Fruit fly (Drosophila melanogaster) whole organism, embryonic: ENCODE measurements around the gene Baldspot.

Source experiments
- Blimp-1 ChIP-seq: fragments of 200-800 bp; sonication (Bioruptor generic); optimal IDR thresholded peaks from 3 replicates; lab custom pipeline; 2018; ENCODE audit warnings: missing biosample characterization, missing genetic modification characterization, mild to moderate bottlenecking, moderate library complexity, missing genetic modification reagents
- CG10209 ChIP-seq: fragments of 200-800 bp; sonication (Bioruptor generic); optimal IDR thresholded peaks from 3 replicates; lab custom pipeline; 2017; ENCODE audit warnings: missing biosample characterization, mild to moderate bottlenecking, missing genetic modification characterization, missing genetic modification reagents
- CG10462 ChIP-seq: fragments of 200-800 bp; sonication (Bioruptor generic); optimal IDR thresholded peaks from 2 replicates; lab custom pipeline; 2016; ENCODE audit warnings: missing biosample characterization, missing genetic modification characterization
- CG11093 ChIP-seq: fragments of 200-800 bp; sonication (Bioruptor generic); IDR thresholded peaks from 3 replicates; pipeline ENCODE4 v1.3.6; 2022; ENCODE audit warnings: missing biosample characterization, missing genetic modification characterization
- CG11398 ChIP-seq: fragments of 200-800 bp; sonication (Bioruptor generic); optimal IDR thresholded peaks from 2 replicates; lab custom pipeline; 2016; ENCODE audit warnings: missing biosample characterization, missing genetic modification characterization
- CG13287 ChIP-seq: fragments of 200-800 bp; sonication (Bioruptor generic); IDR thresholded peaks from 2 replicates; pipeline ENCODE4 v1.3.6; 2022; ENCODE audit warnings: missing biosample characterization, missing genetic modification characterization; ENCODE audit not compliant: partially characterized antibody
- CG13894 ChIP-seq: fragments of 200-800 bp; sonication (Bioruptor generic); optimal IDR thresholded peaks from 3 replicates; lab custom pipeline; 2018; ENCODE audit warnings: missing biosample characterization, mild to moderate bottlenecking, missing genetic modification characterization, moderate library complexity
- CG16813 ChIP-seq: fragments of 200-800 bp; sonication (Bioruptor generic); IDR thresholded peaks from 3 replicates; pipeline ENCODE4 v1.3.6; 2022; ENCODE audit warnings: missing biosample characterization, missing genetic modification characterization; ENCODE audit not compliant: partially characterized antibody
- CG18476 ChIP-seq: fragments of 200-800 bp; sonication (Bioruptor generic); optimal IDR thresholded peaks from 2 replicates; lab custom pipeline; 2016; ENCODE audit warnings: missing biosample characterization, mild to moderate bottlenecking, missing genetic modification characterization
- CG2129 ChIP-seq: fragments of 200-800 bp; sonication (Bioruptor generic); IDR thresholded peaks from 2 replicates; pipeline ENCODE4 v1.3.6; 2022; ENCODE audit warnings: missing biosample characterization, missing genetic modification characterization; ENCODE audit not compliant: partially characterized antibody
- CG2712 ChIP-seq: fragments of 200-800 bp; optimal IDR thresholded peaks from 3 replicates; lab custom pipeline; 2019; ENCODE audit warnings: missing biosample characterization, mild to moderate bottlenecking, missing genetic modification characterization, moderate library complexity
- CG34224 ChIP-seq: fragments of 200-800 bp; sonication (Bioruptor generic); IDR thresholded peaks from 3 replicates; pipeline ENCODE4 v1.3.6; 2022; ENCODE audit warnings: missing biosample characterization, missing genetic modification characterization; ENCODE audit not compliant: partially characterized antibody
- CG4360 ChIP-seq: fragments of 200-800 bp; sonication (Bioruptor generic); IDR thresholded peaks from 2 replicates; pipeline ENCODE4 v1.3.6; 2022; ENCODE audit warnings: missing biosample characterization, missing genetic modification characterization
- CG4617 ChIP-seq: fragments of 200-800 bp; sonication (Bioruptor generic); optimal IDR thresholded peaks from 3 replicates; lab custom pipeline; 2016; ENCODE audit warnings: missing biosample characterization, missing genetic modification characterization, borderline replicate concordance
- CG4707 ChIP-seq: fragments of 200-800 bp; sonication (Bioruptor generic); optimal IDR thresholded peaks from 2 replicates; lab custom pipeline; 2018; ENCODE audit warnings: missing biosample characterization, mild to moderate bottlenecking, missing genetic modification characterization, moderate library complexity
- CG6254 ChIP-seq: fragments of 200-800 bp; sonication (Bioruptor generic); optimal IDR thresholded peaks from 3 replicates; lab custom pipeline; 2017; ENCODE audit warnings: mild to moderate bottlenecking, missing biosample characterization, missing genetic modification reagents, missing genetic modification characterization
- CG6813 ChIP-seq: fragments of 200-800 bp; sonication (Bioruptor generic); optimal IDR thresholded peaks from 2 replicates; lab custom pipeline; 2017; ENCODE audit warnings: missing biosample characterization, missing genetic modification characterization, mild to moderate bottlenecking, moderate library complexity, missing genetic modification reagents
- CG8944 ChIP-seq: fragments of 200-800 bp; sonication (Bioruptor generic); optimal IDR thresholded peaks from 3 replicates; lab custom pipeline; 2016; ENCODE audit warnings: missing biosample characterization, missing genetic modification characterization
- Dip3 ChIP-seq: fragments of 200-800 bp; sonication (Bioruptor generic); optimal IDR thresholded peaks from 3 replicates; lab custom pipeline; 2016; ENCODE audit warnings: missing biosample characterization, missing genetic modification characterization
- Fer2 ChIP-seq: fragments of 200-800 bp; sonication (Bioruptor generic); optimal IDR thresholded peaks from 2 replicates; lab custom pipeline; 2018; ENCODE audit warnings: missing biosample characterization, mild to moderate bottlenecking, missing genetic modification characterization, moderate library complexity
- H15 ChIP-seq: fragments of 200-800 bp; sonication (Bioruptor generic); IDR thresholded peaks from 3 replicates; pipeline ENCODE4 v1.3.6; 2022; ENCODE audit warnings: missing biosample characterization, missing genetic modification characterization
- Lhr ChIP-seq: fragments of 200-800 bp; sonication (Bioruptor generic); optimal IDR thresholded peaks from 3 replicates; lab custom pipeline; 2017; ENCODE audit warnings: mild to moderate bottlenecking, missing biosample characterization, missing genetic modification reagents, missing genetic modification characterization
- Mes4 ChIP-seq: fragments of 200-800 bp; sonication (Bioruptor generic); optimal IDR thresholded peaks from 2 replicates; lab custom pipeline; 2016; ENCODE audit warnings: missing biosample characterization, missing genetic modification characterization
- Opbp ChIP-seq: fragments of 200-800 bp; sonication (Bioruptor generic); IDR thresholded peaks from 3 replicates; pipeline ENCODE4 v1.3.6; 2022; ENCODE audit warnings: missing biosample characterization, missing genetic modification characterization; ENCODE audit not compliant: partially characterized antibody
- Ravus ChIP-seq: fragments of 200-800 bp; sonication (Bioruptor generic); IDR thresholded peaks from 2 replicates; pipeline ENCODE4 v1.3.6; 2022; ENCODE audit warnings: missing biosample characterization, missing genetic modification characterization
- Usf ChIP-seq: fragments of 200-800 bp; sonication (Bioruptor generic); optimal IDR thresholded peaks from 2 replicates; lab custom pipeline; 2017; ENCODE audit warnings: missing genotype, missing biosample characterization, missing genetic modification characterization
- al ChIP-seq: fragments of 200-800 bp; sonication (Bioruptor generic); IDR thresholded peaks from 2 replicates; pipeline ENCODE4 v1.3.6; 2022; ENCODE audit warnings: missing biosample characterization, missing genetic modification characterization
- bbx ChIP-seq: fragments of 200-800 bp; sonication (Bioruptor generic); IDR thresholded peaks from 2 replicates; pipeline ENCODE4 v1.3.6; 2022; ENCODE audit warnings: missing biosample characterization, missing genetic modification characterization; ENCODE audit not compliant: partially characterized antibody
- bsh ChIP-seq, 2 experiments: fragments of 200-800 bp; sonication (Bioruptor generic); optimal IDR thresholded peaks; 2 replicates each; lab custom pipeline; 2017 to 2018; ENCODE audit warnings: mild to moderate bottlenecking in 2 of 2, missing biosample characterization in 2 of 2, missing genetic modification characterization in 2 of 2, moderate library complexity in 1 of 2
- chm ChIP-seq: fragments of 200-800 bp; sonication (Bioruptor generic); IDR thresholded peaks from 2 replicates; pipeline ENCODE4 v1.3.6; 2022; ENCODE audit warnings: missing biosample characterization, missing genetic modification characterization
- crc ChIP-seq: fragments of 200-800 bp; sonication (Bioruptor generic); optimal IDR thresholded peaks from 2 replicates; lab custom pipeline; 2016; ENCODE audit warnings: missing biosample characterization, missing genetic modification characterization
- dmrt11E ChIP-seq: fragments of 200-800 bp; sonication (Bioruptor generic); optimal IDR thresholded peaks from 3 replicates; lab custom pipeline; 2018; ENCODE audit warnings: missing biosample characterization, mild to moderate bottlenecking, missing genetic modification characterization, moderate library complexity
- emc ChIP-seq: fragments of 200-800 bp; sonication (Bioruptor generic); optimal IDR thresholded peaks from 2 replicates; lab custom pipeline; 2016; ENCODE audit warnings: missing biosample characterization, missing genetic modification characterization
- exex ChIP-seq: fragments of 200-800 bp; sonication (Bioruptor generic); optimal IDR thresholded peaks from 4 replicates; lab custom pipeline; 2018; ENCODE audit warnings: missing biosample characterization, mild to moderate bottlenecking, missing genetic modification characterization, moderate library complexity
- eyg ChIP-seq: fragments of 200-800 bp; sonication (Bioruptor generic); optimal IDR thresholded peaks from 3 replicates; lab custom pipeline; 2016; ENCODE audit warnings: missing biosample characterization, missing genetic modification characterization
- knrl ChIP-seq: fragments of 200-800 bp; sonication (Bioruptor generic); IDR thresholded peaks from 3 replicates; pipeline ENCODE4 v1.3.6; 2022; ENCODE audit warnings: missing biosample characterization, missing genetic modification characterization; ENCODE audit not compliant: partially characterized antibody
- lilli ChIP-seq: fragments of 200-800 bp; sonication (Bioruptor generic); optimal IDR thresholded peaks from 3 replicates; lab custom pipeline; 2016; ENCODE audit warnings: missing biosample characterization, missing genetic modification characterization
- lov ChIP-seq, 2 experiments: fragments of 200-800 bp in 1 of 2; fragments of >200 bp in 1 of 2; sonication (Bioruptor generic) in 1 of 2; IDR thresholded peaks in 1 of 2; optimal IDR thresholded peaks in 1 of 2; 2 replicates in 1 of 2; 3 replicates in 1 of 2; pipeline versions ENCODE4 v1.3.6 to Lab custom; 2017 to 2022; ENCODE audit warnings: missing biosample characterization in 1 of 2, missing genetic modification characterization in 1 of 2
- nerfin-1 ChIP-seq: fragments of 200-800 bp; sonication (Bioruptor generic); optimal IDR thresholded peaks from 3 replicates; lab custom pipeline; 2019; ENCODE audit warnings: missing biosample characterization, mild to moderate bottlenecking, missing genetic modification characterization, moderate library complexity
- pfk ChIP-seq: fragments of 200-800 bp; sonication (Bioruptor generic); optimal IDR thresholded peaks from 2 replicates; lab custom pipeline; 2018; ENCODE audit warnings: missing biosample characterization, mild to moderate bottlenecking, missing genetic modification characterization, moderate library complexity
- sc ChIP-seq, 3 experiments: fragments of >200 bp in 2 of 3; fragments of 200-800 bp in 1 of 3; sonication (Bioruptor generic) in 1 of 3; optimal IDR thresholded peaks; 2 replicates in 2 of 3; 3 replicates in 1 of 3; lab custom pipeline; 2017; ENCODE audit warnings: mild to moderate bottlenecking in 1 of 3, missing biosample characterization in 1 of 3, missing genetic modification characterization in 1 of 3, missing genetic modification reagents in 1 of 3
- slp2 ChIP-seq: fragments of 200-800 bp; sonication (Bioruptor generic); optimal IDR thresholded peaks from 2 replicates; lab custom pipeline; 2016; ENCODE audit warnings: missing biosample characterization, missing genetic modification characterization
- sob ChIP-seq: fragments of 200-800 bp; sonication (Bioruptor generic); IDR thresholded peaks from 2 replicates; pipeline ENCODE4 v1.3.6; 2022; ENCODE audit warnings: missing biosample characterization, missing genetic modification characterization
- sqz ChIP-seq: fragments of 200-800 bp; sonication (Bioruptor generic); optimal IDR thresholded peaks from 3 replicates; lab custom pipeline; 2018; ENCODE audit warnings: missing biosample characterization, mild to moderate bottlenecking, missing genetic modification characterization
- tgo ChIP-seq: fragments of 200-800 bp; sonication (Bioruptor generic); IDR thresholded peaks from 3 replicates; pipeline ENCODE4 v1.3.6; 2022; ENCODE audit warnings: missing biosample characterization, missing genetic modification characterization
- toy ChIP-seq: fragments of 200-800 bp; sonication (Bioruptor generic); IDR thresholded peaks from 2 replicates; pipeline ENCODE4 v1.3.6; 2022; ENCODE audit warnings: missing biosample characterization, missing genetic modification characterization
- wor ChIP-seq: fragments of 200-800 bp; sonication (Bioruptor generic); IDR thresholded peaks from 2 replicates; pipeline ENCODE4 v1.3.6; 2022; ENCODE audit warnings: missing biosample characterization, missing genetic modification characterization

Baldspot gene

dm6 chr3L:16647578-16648113, 13.8 kb downstream of the Baldspot start, which contains the start of gene Abl (continued):
- TF ChIP-seq CG4617 (GFP tag; lab: Kevin White, UChicago): peak; percentile 83
- no peak for TF ChIP-seq sqz
- TF ChIP-seq nerfin-1 (tag; lab: Kevin White, UChicago): peak; percentile 89
- no peak for TF ChIP-seq dmrt11E (tag; lab: Kevin White, UChicago)
- TF ChIP-seq sob: peak; percentile 88
- TF ChIP-seq emc (GFP tag; lab: Kevin White, UChicago): peak; percentile 58
- TF ChIP-seq sc (optimal IDR thresholded peaks at IDR 0.05; lab: Kevin White, UChicago): no peak
- no peak for TF ChIP-seq sc (GFP tag; optimal IDR thresholded peaks at IDR 0.05; lab: Kevin White, UChicago)
- TF ChIP-seq CG2712 (tag; lab: Kevin White, UChicago): peak; percentile 74
- peak; percentile 79 for TF ChIP-seq CG16813
- peak; percentile 69 for TF ChIP-seq CG10209 (GFP tag; lab: Kevin White, UChicago)
- TF ChIP-seq crc: no peak
- peak; percentile 76 for TF ChIP-seq Dip3 (GFP tag; lab: Kevin White, UChicago)
- TF ChIP-seq CG13287 (GFP tag; lab: Robert Waterston, UW): peak; percentile 90
- TF ChIP-seq Mes4 (GFP tag; lab: Kevin White, UChicago): peak; percentile 63
- TF ChIP-seq exex (tag; lab: Kevin White, UChicago): peak; percentile 46
- peak; percentile 68 for TF ChIP-seq lilli (GFP tag; lab: Kevin White, UChicago)
- TF ChIP-seq Opbp (GFP tag; lab: Robert Waterston, UW): peak; percentile 77
- peak; percentile 33 for TF ChIP-seq CG18476 (GFP tag; lab: Kevin White, UChicago)
- peak; percentile 82 for TF ChIP-seq bbx (GFP tag; lab: Robert Waterston, UW)
- peak; percentile 91 for TF ChIP-seq CG13894 (tag; lab: Kevin White, UChicago)
- TF ChIP-seq CG34224 (GFP tag; lab: Robert Waterston, UW): peak; percentile 64
- TF ChIP-seq CG8944 (GFP tag; lab: Kevin White, UChicago): peak; percentile 73
- peak; percentile 46 for TF ChIP-seq Usf (GFP tag; lab: Kevin White, UChicago)
- no peak for TF ChIP-seq CG11093
- TF ChIP-seq Lhr (GFP tag; lab: Kevin White, UChicago): peak; percentile 98
- no peak for TF ChIP-seq Ravus (GFP tag; lab: Robert Waterston, UW)
- peak; percentile 56 for TF ChIP-seq CG2129
- peak; percentile 22 for TF ChIP-seq CG11398 (GFP tag; lab: Kevin White, UChicago)
- no peak for TF ChIP-seq CG4707 (GFP tag; lab: Kevin White, UChicago)
- peak; percentile 44 for TF ChIP-seq Blimp-1 (GFP tag; lab: Kevin White, UChicago)
- no peak for TF ChIP-seq CG6254 (GFP tag; lab: Kevin White, UChicago)
- no peak for TF ChIP-seq lov (optimal IDR thresholded peaks at IDR 0.05; lab: Kevin White, UChicago)
- TF ChIP-seq lov (GFP tag; IDR thresholded peaks at IDR 0.05; lab: Robert Waterston, UW): 0 out of 3 replicates have a peak, but pooled peaks have one; percentile 11
- TF ChIP-seq CG6813 (GFP tag; lab: Kevin White, UChicago): no peak
- no peak for TF ChIP-seq CG4360
- no peak; the same call in 2 of the 3 replicates for TF ChIP-seq H15 (GFP tag; lab: Robert Waterston, UW)
- peak; percentile 39; the same call in 1 of the 3 replicates for TF ChIP-seq tgo (GFP tag; lab: Robert Waterston, UW)
- TF ChIP-seq CG10462 (GFP tag; lab: Kevin White, UChicago): peak; percentile 1
- peak; percentile 36 to 42 for TF ChIP-seq bsh (GFP tag; optimal IDR thresholded peaks at IDR 0.05; lab: Kevin White, UChicago)
- TF ChIP-seq Fer2: no peak
- peak; percentile 60 for TF ChIP-seq slp2 (GFP tag; lab: Kevin White, UChicago)
- TF ChIP-seq knrl (GFP tag; lab: Robert Waterston, UW): peak; percentile 83
- TF ChIP-seq al (GFP tag; lab: Robert Waterston, UW): peak; percentile 50
- TF ChIP-seq chm: peak; percentile 77; the same call in 1 of the 2 replicates
- no peak for TF ChIP-seq toy (GFP tag; lab: Robert Waterston, UW)
- TF ChIP-seq wor: no peak
- TF ChIP-seq pfk (GFP tag; lab: Kevin White, UChicago): no peak
- peak; percentile 53 for TF ChIP-seq eyg
